Fruit fly (Drosophila melanogaster) ovary, adult (tissue): ENCODE data around the gene CG16984.
A peak's percentile ranks its signal among the peaks of the same experiment; 100 is the strongest.

Experiments used
- CG17801 ChIP-seq: fragments of 200-800 bp; optimal IDR thresholded peaks from 2 replicates; lab custom pipeline; 2019; ENCODE audit warnings: missing biosample characterization, mild to moderate bottlenecking, missing genetic modification characterization, moderate library complexity; ENCODE audit not compliant: partially characterized antibody

The CG16984 gene

dm6 chr3L:2585794-2586741, 9.5 kb upstream of the CG16984 start, which contains the start of gene msn:
Gene msn, minus strand, starts transcription at chr3L:2586540.
- no peak for TF ChIP-seq CG17801 (GFP tag; lab: Kevin White, UChicago)

DNA sequence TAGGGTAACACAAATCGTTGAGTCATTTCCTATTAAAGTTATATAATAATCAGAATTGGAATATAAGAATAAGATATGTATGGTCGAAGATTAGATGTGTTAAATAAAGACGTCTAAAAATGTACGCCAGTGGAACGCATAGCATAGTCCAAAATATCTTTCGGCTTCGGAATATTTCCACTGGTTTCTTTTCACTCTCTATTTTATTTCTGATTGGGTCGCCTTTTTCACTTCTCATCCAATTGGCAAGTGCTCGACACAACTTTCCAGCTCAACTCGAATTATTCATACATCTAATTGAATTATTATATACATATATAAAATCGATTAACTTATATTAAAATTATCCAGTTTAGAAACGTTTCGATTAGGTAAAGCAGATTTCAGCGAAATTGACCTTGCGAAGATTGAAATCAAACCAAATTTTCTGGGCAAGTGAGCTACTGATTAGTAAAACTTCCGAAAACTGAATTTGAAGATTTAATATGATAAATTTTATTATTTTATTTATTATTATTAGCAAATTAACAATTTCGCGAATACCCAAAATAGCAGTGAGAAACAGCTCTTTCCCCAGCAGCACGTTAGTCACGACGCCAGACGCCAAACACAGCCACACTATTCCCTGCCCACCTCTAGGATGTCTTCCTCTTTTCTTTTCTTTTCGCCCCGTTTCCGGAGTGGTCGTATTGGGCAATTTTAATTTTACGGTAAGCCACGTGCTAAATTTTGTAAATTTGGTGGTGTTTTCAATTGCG, 8.6 kb upstream of the CG16984 start, which contains the start of gene RpL8:
Gene RpL8, plus strand, starts transcription at position 653 of the 758 bp plus-strand sequence.
- TF ChIP-seq CG17801 (GFP tag; lab: Kevin White, UChicago), result peak; percentile 81

DNA sequence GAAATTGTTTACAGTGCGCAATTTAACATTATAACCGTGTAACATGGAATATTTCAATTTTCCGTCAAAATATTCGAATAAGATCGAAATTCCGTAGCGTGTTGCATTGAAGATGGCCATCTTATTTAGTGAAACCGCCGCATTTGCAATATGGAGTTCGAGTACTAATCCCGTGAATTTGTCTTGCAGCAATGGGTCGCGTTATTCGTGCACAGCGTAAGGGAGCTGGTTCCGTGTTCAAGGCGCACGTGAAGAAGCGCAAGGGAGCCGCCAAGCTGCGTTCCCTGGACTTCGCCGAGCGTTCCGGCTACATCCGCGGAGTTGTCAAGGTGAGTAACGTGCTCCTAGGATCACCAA, 8.0 kb upstream of the CG16984 start:
- no peak for TF ChIP-seq CG17801 (GFP tag; lab: Kevin White, UChicago)

- TF ChIP-seq CG17801 (GFP tag; lab: Kevin White, UChicago), result no peak
These were observed 7.3 kb upstream of the CG16984 start for dm6 chr3L:2588306-2588705.

- peak; percentile 67 for TF ChIP-seq CG17801 (GFP tag; lab: Kevin White, UChicago)
These were observed 6.2 kb upstream of the CG16984 start, which contains the start of gene dos for dm6 chr3L:2589167-2589910. Gene dos, plus strand, starts transcription at chr3L:2589414.

dm6 chr3L:2589911-2590763, 5.4 kb upstream of the CG16984 start:
- peak; percentile 89 for TF ChIP-seq CG17801 (GFP tag; lab: Kevin White, UChicago)

- no peak for TF ChIP-seq CG17801 (GFP tag; lab: Kevin White, UChicago)
These were observed 4.7 kb upstream of the CG16984 start for dm6 chr3L:2590764-2591309.

- TF ChIP-seq CG17801 (GFP tag; lab: Kevin White, UChicago), result peak; percentile 15
These were observed 3.7 kb downstream of the CG16984 start, which contains the start of the genes CG16985 and CG12182 for dm6 chr3L:2599214-2599730. Gene CG16985, plus strand, starts transcription at chr3L:2599297. Gene CG12182, minus strand, starts transcription at chr3L:2599579.

- TF ChIP-seq CG17801 (GFP tag; lab: Kevin White, UChicago), result no peak
These were observed 4.6 kb downstream of the CG16984 start, which contains the start of gene CG16986 for dm6 chr3L:2600144-2600543. Gene CG16986, plus strand, starts transcription at chr3L:2600331.

DNA sequence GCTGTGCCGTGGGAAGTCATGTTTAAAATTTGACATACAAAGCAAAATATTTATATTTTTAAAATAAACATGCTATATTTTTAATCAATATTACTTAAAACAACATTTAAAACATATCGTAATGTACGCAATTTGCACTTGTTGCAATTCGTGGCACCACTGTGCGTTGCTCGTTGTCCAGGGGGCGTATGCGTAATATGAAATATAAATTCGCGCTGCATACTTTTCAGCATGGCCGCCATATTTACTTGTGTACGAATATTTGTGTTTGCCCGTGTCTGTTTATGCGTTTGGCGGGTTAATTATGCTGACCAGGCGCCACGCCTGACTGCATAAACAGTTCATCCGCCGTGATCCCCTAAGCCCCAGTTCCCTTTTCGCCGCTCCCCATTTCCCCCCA, 13.2 kb downstream of the CG16984 start:
- no peak for TF ChIP-seq CG17801 (GFP tag; lab: Kevin White, UChicago)

- TF ChIP-seq CG17801 (GFP tag; lab: Kevin White, UChicago), result no peak
These were observed 18.6 kb downstream of the CG16984 start for dm6 chr3L:2614222-2614621.

DNA sequence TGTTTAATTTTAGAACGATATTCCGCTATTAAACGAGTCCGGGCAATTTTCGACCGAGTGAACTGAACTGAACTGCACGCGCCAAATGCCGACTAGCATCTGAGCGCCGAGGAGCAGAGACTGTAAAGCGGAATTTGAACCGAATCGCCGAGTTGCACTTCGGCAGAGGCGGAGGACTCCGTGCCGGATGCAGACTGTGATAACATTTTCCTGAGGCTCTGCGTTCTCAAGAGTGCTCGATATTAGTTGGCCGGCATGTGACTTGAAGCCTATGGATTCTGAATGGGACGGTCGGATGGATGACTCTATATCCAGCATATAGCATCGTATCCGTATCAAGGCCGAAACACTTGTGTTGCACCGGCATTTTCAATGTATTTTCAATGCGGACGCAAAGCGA, 34.4 kb downstream of the CG16984 start, which contains the start of gene Pxn:
Gene Pxn, minus strand, starts transcription at position 101 of the 400 bp plus-strand sequence.
- no peak for TF ChIP-seq CG17801 (GFP tag; lab: Kevin White, UChicago)

DNA sequence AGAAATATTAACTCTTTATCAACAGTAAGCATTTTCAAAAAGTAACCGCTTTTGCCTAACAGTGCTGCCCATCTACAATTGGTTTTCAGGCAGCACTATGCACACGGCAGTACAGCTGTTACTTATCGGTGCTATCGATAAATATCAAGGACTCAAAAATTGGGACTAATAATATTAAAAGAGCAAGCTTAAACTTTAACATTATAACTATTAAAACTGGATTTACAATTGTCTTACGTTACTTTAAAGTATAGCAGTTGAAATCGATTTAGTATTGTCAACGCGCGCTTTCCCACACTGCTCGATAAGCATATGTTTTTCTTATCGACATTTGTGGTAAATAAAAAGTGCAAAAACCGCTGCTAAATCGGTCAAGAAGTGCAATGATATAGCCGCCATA, 35.8 kb downstream of the CG16984 start, which contains the start of the genes CG42245 and MEP-1:
Gene CG42245, plus strand, starts transcription at position 310 of the 400 bp plus-strand sequence.
Gene MEP-1, plus strand, starts transcription at position 310 of the 400 bp plus-strand sequence.
- TF ChIP-seq CG17801 (GFP tag; lab: Kevin White, UChicago), result peak; percentile 71
